Fruit fly (Drosophila melanogaster): ENCODE results near the gene Rpp14a.
A peak's percentile ranks its signal among the peaks of the same experiment; 100 is the strongest.

Gene Rpp14a

dm6 chr3R:30056592-30057135, at the start of gene Rpp14a, which contains the start of gene CG7950:
Gene Rpp14a (plus strand): TSS chr3R:30056859.
Gene CG7950 (plus strand): TSS chr3R:30056859.
- TF ChIP-seq Clk (GFP tag; optimal IDR thresholded peaks at IDR 0.05) (peak; percentile 62), CG12768 (GFP tag; optimal IDR thresholded peaks at IDR 0.05) (peak; percentile 73), ovo (GFP tag; optimal IDR thresholded peaks at IDR 0.05) (peak; percentile 71), pad (GFP tag; optimal IDR thresholded peaks at IDR 0.05) (peak; percentile 65), cnc (optimal IDR thresholded peaks at IDR 0.05) (no peak), tj (GFP tag; optimal IDR thresholded peaks at IDR 0.05) (peak; percentile 73), CG1620 (GFP tag; optimal IDR thresholded peaks at IDR 0.05) (peak; percentile 96), Crg-1 (GFP tag; optimal IDR thresholded peaks at IDR 0.05) (peak; percentile 73), Hr96 (GFP tag; optimal IDR thresholded peaks at IDR 0.05) (no peak), CG7045 (GFP tag; optimal IDR thresholded peaks at IDR 0.05) (peak; percentile 70), cic (GFP tag; optimal IDR thresholded peaks at IDR 0.05) (peak; percentile 40), CG33017 (tag; optimal IDR thresholded peaks at IDR 0.05) (peak; percentile 84), bab1 (GFP tag; optimal IDR thresholded peaks at IDR 0.05) (peak; percentile 92), CG5204 (GFP tag; optimal IDR thresholded peaks at IDR 0.05) (no peak), Mnt (GFP tag; optimal IDR thresholded peaks at IDR 0.05) (peak; percentile 93), CG11617 (GFP tag; optimal IDR thresholded peaks at IDR 0.05) (peak; percentile 90), toe (GFP tag; optimal IDR thresholded peaks at IDR 0.05) (peak; percentile 87), CG7101 (tag; optimal IDR thresholded peaks at IDR 0.05) (peak; percentile 91), CG14711 (tag; optimal IDR thresholded peaks at IDR 0.05) (peak; percentile 83), kay (GFP tag; ENCODE audit: borderline replicate concordance) (no peak)

DNA sequence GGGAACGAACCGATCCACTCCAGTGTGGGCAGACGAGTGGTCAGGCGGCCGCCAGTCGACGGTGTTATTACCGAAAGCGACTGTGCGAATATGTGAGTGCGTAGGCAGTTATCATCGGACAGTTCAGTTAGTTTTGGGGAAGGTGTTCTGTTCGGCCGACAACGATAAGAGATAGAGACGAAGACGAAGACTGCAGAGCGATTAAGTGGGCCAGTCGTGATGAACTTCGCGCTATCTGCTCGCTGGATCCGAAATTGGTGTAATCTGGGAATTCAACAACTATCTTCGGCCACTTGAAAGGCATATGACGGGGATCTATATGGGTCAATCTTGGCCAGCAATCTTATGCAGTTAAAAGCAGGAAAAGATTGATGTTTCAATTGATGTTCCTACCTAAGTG, 47.5 kb upstream of the Rpp14a start, which contains the start of gene CG7912:
TSS of gene CG7912 (minus strand) at position 17 of the 400 bp plus-strand sequence.
- TF ChIP-seq cnc (optimal IDR thresholded peaks at IDR 0.05) = no peak
- TF ChIP-seq Crg-1 (GFP tag; optimal IDR thresholded peaks at IDR 0.05) = no peak
- no peak for TF ChIP-seq CG14711 (tag; optimal IDR thresholded peaks at IDR 0.05)
- no peak for TF ChIP-seq CG12768 (GFP tag; optimal IDR thresholded peaks at IDR 0.05)
- no peak for TF ChIP-seq ovo (GFP tag; optimal IDR thresholded peaks at IDR 0.05)
- no peak for TF ChIP-seq tj (GFP tag; optimal IDR thresholded peaks at IDR 0.05)
- TF ChIP-seq CG1620 (GFP tag; optimal IDR thresholded peaks at IDR 0.05) = no peak
- no peak for TF ChIP-seq bab1 (GFP tag; optimal IDR thresholded peaks at IDR 0.05)
- no peak for TF ChIP-seq toe (GFP tag; optimal IDR thresholded peaks at IDR 0.05)
- TF ChIP-seq kay (GFP tag; ENCODE audit: borderline replicate concordance) = no peak
- TF ChIP-seq CG5204 (GFP tag; optimal IDR thresholded peaks at IDR 0.05) = no peak
- TF ChIP-seq CG11617 (GFP tag; optimal IDR thresholded peaks at IDR 0.05) = no peak
- no peak for TF ChIP-seq pad (GFP tag; optimal IDR thresholded peaks at IDR 0.05)
- TF ChIP-seq CG7045 (GFP tag; optimal IDR thresholded peaks at IDR 0.05) = no peak
- TF ChIP-seq CG33017 (tag; optimal IDR thresholded peaks at IDR 0.05) = no peak

dm6 chr3R:30012602-30013489, 43.8 kb upstream of the Rpp14a start:
- TF ChIP-seq CG14711 (tag; optimal IDR thresholded peaks at IDR 0.05) (no peak), CG7045 (GFP tag; optimal IDR thresholded peaks at IDR 0.05) (peak; percentile 16), ovo (GFP tag; optimal IDR thresholded peaks at IDR 0.05) (peak; percentile 17), Mnt (GFP tag; optimal IDR thresholded peaks at IDR 0.05) (peak; percentile 35), CG12768 (GFP tag; optimal IDR thresholded peaks at IDR 0.05) (peak; percentile 37), cic (GFP tag; optimal IDR thresholded peaks at IDR 0.05) (peak; percentile 87), pad (GFP tag; optimal IDR thresholded peaks at IDR 0.05) (peak; percentile 13), tj (GFP tag; optimal IDR thresholded peaks at IDR 0.05) (peak; percentile 22), Hr96 (GFP tag; optimal IDR thresholded peaks at IDR 0.05) (no peak), CG7101 (tag; optimal IDR thresholded peaks at IDR 0.05) (peak; percentile 1), cnc (optimal IDR thresholded peaks at IDR 0.05) (no peak), CG11617 (GFP tag; optimal IDR thresholded peaks at IDR 0.05) (peak; percentile 30), Crg-1 (GFP tag; optimal IDR thresholded peaks at IDR 0.05) (peak; percentile 8), bab1 (GFP tag; optimal IDR thresholded peaks at IDR 0.05) (no peak), Clk (GFP tag; optimal IDR thresholded peaks at IDR 0.05) (no peak), CG1620 (GFP tag; optimal IDR thresholded peaks at IDR 0.05) (no peak), kay (GFP tag; ENCODE audit: borderline replicate concordance) (no peak), toe (GFP tag; optimal IDR thresholded peaks at IDR 0.05) (no peak), CG33017 (tag; optimal IDR thresholded peaks at IDR 0.05) (no peak), CG5204 (GFP tag; optimal IDR thresholded peaks at IDR 0.05) (no peak)

dm6 chr3R:30013909-30014308, 42.8 kb upstream of the Rpp14a start:
- TF ChIP-seq Clk (GFP tag; optimal IDR thresholded peaks at IDR 0.05) (no peak), CG12768 (GFP tag; optimal IDR thresholded peaks at IDR 0.05) (peak; percentile 37)

dm6 chr3R:30014480-30014879, 42.2 kb upstream of the Rpp14a start:
- no peak for TF ChIP-seq CG33017 (tag; optimal IDR thresholded peaks at IDR 0.05)
- peak; percentile 49 for TF ChIP-seq cic (GFP tag; optimal IDR thresholded peaks at IDR 0.05)

DNA sequence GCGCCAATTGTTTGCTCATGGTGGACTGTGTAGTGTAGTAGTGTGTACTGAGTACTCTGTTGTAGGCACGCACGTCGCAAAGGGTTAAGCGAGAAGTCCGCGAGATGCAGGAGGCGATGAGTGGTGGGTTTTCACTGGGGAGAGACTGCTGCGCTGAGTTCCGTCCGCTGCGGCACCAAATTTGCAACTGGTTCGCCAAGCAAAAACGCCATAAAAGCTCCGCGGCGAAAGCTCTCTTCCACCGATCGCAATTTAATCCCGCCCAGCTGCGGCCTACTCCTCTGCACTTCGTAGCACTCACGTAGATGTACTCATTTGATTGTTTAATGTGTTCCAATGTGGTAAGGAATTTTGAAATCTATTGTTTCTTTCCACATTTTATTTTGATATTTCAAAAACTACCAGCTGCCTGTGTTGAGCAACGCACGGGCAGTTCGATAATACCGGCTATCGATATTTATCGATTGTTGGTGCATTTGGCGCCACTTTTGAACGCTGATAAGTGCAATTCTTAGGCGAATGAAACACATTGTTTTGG, 41.6 kb upstream of the Rpp14a start, which contains the start of gene CG7920:
TSS of gene CG7920 (minus strand) at position 308 of the 538 bp plus-strand sequence.
- TF ChIP-seq bab1 (GFP tag; optimal IDR thresholded peaks at IDR 0.05) (peak; percentile 83), CG7101 (tag; optimal IDR thresholded peaks at IDR 0.05) (peak; percentile 69), Hr96 (GFP tag; optimal IDR thresholded peaks at IDR 0.05) (peak; percentile 68), CG12768 (GFP tag; optimal IDR thresholded peaks at IDR 0.05) (peak; percentile 41), Crg-1 (GFP tag; optimal IDR thresholded peaks at IDR 0.05) (peak; percentile 72), CG33017 (tag; optimal IDR thresholded peaks at IDR 0.05) (peak; percentile 45), CG5204 (GFP tag; optimal IDR thresholded peaks at IDR 0.05) (no peak), CG1620 (GFP tag; optimal IDR thresholded peaks at IDR 0.05) (peak; percentile 59), cnc (optimal IDR thresholded peaks at IDR 0.05) (peak in 1 of 2 experiments; percentile 62), CG14711 (tag; optimal IDR thresholded peaks at IDR 0.05) (peak; percentile 60), tj (GFP tag; optimal IDR thresholded peaks at IDR 0.05) (no peak), cic (GFP tag; optimal IDR thresholded peaks at IDR 0.05) (peak; percentile 31), kay (GFP tag; ENCODE audit: borderline replicate concordance) (no peak), pad (GFP tag; optimal IDR thresholded peaks at IDR 0.05) (peak; percentile 67), CG7045 (GFP tag; optimal IDR thresholded peaks at IDR 0.05) (peak; percentile 37), CG11617 (GFP tag; optimal IDR thresholded peaks at IDR 0.05) (peak; percentile 54), ovo (GFP tag; optimal IDR thresholded peaks at IDR 0.05) (no peak), Clk (GFP tag; optimal IDR thresholded peaks at IDR 0.05) (no peak), toe (GFP tag; optimal IDR thresholded peaks at IDR 0.05) (peak; percentile 7), Mnt (GFP tag; optimal IDR thresholded peaks at IDR 0.05) (peak; percentile 37)

Data from whole organism, adult.